Fruit fly (Drosophila melanogaster) whole organism: Measurements from ENCODE around the gene AnxB11.

Experiments
- Dll ChIP-seq: fragments of >200 bp; optimal IDR thresholded peaks from 2 replicates; lab custom pipeline; 2017
- EcR ChIP-seq, 2 experiments: fragments of >200 bp; optimal IDR thresholded peaks; 2 replicates each; lab custom pipeline; 2017; ENCODE audit warnings: missing biosample characterization in 2 of 2, missing genetic modification characterization in 2 of 2, missing genetic modification reagents in 2 of 2
- pan ChIP-seq: fragments of >200 bp; optimal IDR thresholded peaks from 2 replicates; lab custom pipeline; 2017

dm6 chrX:16372492-16373350, 49.3 kb downstream of the AnxB11 start, which contains the start of gene Fur2:
- TF ChIP-seq Dll (lab: Kevin White, UChicago) (no peak), EcR (GFP tag; optimal IDR thresholded peaks at IDR 0.05; lab: Kevin White, UChicago) (no peak), pan (lab: Kevin White, UChicago) (no peak)
